Worm (Caenorhabditis elegans): ENCODE data around the gene pfd-5.

ce11 chrIII:7239416-7239815 is 40.7 kb upstream of the pfd-5 start:
- no peak for TF ChIP-seq him-1 (tag; optimal IDR thresholded peaks at IDR 0.05)
- TF ChIP-seq W03F9.2 (tag; optimal IDR thresholded peaks at IDR 0.05), result no peak
- no peak for TF ChIP-seq dao-5 (tag; optimal IDR thresholded peaks at IDR 0.05)

Measured in whole organism, L4/young adult.